Fruit fly (Drosophila melanogaster): Measurements from ENCODE around the gene Polr2C.

Polr2C gene

DNA sequence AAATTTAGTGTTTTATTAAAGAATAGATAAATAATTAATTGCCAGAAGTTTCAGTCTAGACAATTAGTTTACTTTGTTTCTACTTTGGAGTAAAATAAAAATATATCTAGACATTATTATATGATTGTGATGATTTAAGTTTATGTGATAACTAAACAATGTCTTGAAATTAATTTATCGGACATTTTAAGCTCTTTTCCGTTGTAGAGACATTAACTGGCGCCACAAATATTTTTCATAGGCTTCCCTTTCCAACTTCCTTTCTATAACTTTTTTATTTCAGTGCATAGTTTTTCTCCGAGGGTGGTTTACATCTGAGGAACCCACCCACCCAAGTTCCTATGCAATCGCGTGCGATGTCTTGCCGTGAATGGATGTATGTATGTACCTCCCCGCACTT is 43.6 kb downstream of the Polr2C start (continued):
- TF ChIP-seq nmo (GFP tag; optimal IDR thresholded peaks at IDR 0.05), result peak; percentile 64
- no peak for TF ChIP-seq Hmx (GFP tag; optimal IDR thresholded peaks at IDR 0.05)
- no peak for TF ChIP-seq Dfd (GFP tag; optimal IDR thresholded peaks at IDR 0.05)
- peak; percentile 36 for TF ChIP-seq CG6254 (GFP tag; optimal IDR thresholded peaks at IDR 0.05)
- TF ChIP-seq Dip2 (GFP tag; IDR thresholded peaks at IDR 0.05), result no peak
- TF ChIP-seq CG10565 (GFP tag; optimal IDR thresholded peaks at IDR 0.05), result no peak
- no peak for TF ChIP-seq CG31388 (GFP tag; optimal IDR thresholded peaks at IDR 0.05)
- TF ChIP-seq CG14014 (GFP tag; IDR thresholded peaks at IDR 0.05), result no peak
- no peak for TF ChIP-seq CG2202 (tag; optimal IDR thresholded peaks at IDR 0.05)
- TF ChIP-seq CG8924 (tag; optimal IDR thresholded peaks at IDR 0.05), result peak; percentile 47
- TF ChIP-seq CG7556 (GFP tag; optimal IDR thresholded peaks at IDR 0.05), result peak; percentile 67
- no peak for TF ChIP-seq HmgD (GFP tag; optimal IDR thresholded peaks at IDR 0.05)
- peak; percentile 60 for TF ChIP-seq CG14710 (tag; optimal IDR thresholded peaks at IDR 0.05)
- TF ChIP-seq CG14667 (GFP tag; IDR thresholded peaks at IDR 0.05), result no peak
- TF ChIP-seq pfk (GFP tag; optimal IDR thresholded peaks at IDR 0.05), result no peak
- no peak for TF ChIP-seq CG16815 (GFP tag; optimal IDR thresholded peaks at IDR 0.05)
- peak; percentile 76 for TF ChIP-seq CG17361 (GFP tag; IDR thresholded peaks at IDR 0.05)
- no peak for TF ChIP-seq Vsx1 (GFP tag; optimal IDR thresholded peaks at IDR 0.05)
- 0 out of 3 replicates have a peak, but pooled peaks have one; percentile 30 for TF ChIP-seq zfh1 (GFP tag; IDR thresholded peaks at IDR 0.05)
- no peak for TF ChIP-seq sens-2 (GFP tag; IDR thresholded peaks at IDR 0.05)
- peak; percentile 35 for TF ChIP-seq CG5245 (GFP tag; optimal IDR thresholded peaks at IDR 0.05)
- TF ChIP-seq CG10366 (GFP tag; IDR thresholded peaks at IDR 0.05), result no peak
- TF ChIP-seq CG3847 (GFP tag; IDR thresholded peaks at IDR 0.05), result no peak
- TF ChIP-seq lmd (GFP tag; IDR thresholded peaks at IDR 0.05), result peak; percentile 22; the same call in 1 of the 2 replicates
- TF ChIP-seq zen2 (GFP tag; IDR thresholded peaks at IDR 0.05; ENCODE audit: partially characterized antibody), result no peak
- peak; percentile 37 for TF ChIP-seq PHDP (tag; optimal IDR thresholded peaks at IDR 0.05)
- TF ChIP-seq CG13424 (tag; optimal IDR thresholded peaks at IDR 0.05), result peak; percentile 57
- no peak for TF ChIP-seq CG17186 (GFP tag; optimal IDR thresholded peaks at IDR 0.05)
- TF ChIP-seq Gsc (GFP tag; IDR thresholded peaks at IDR 0.05), result no peak
- no peak for TF ChIP-seq dysf (GFP tag; IDR thresholded peaks at IDR 0.05)
- TF ChIP-seq CG5180 (GFP tag; optimal IDR thresholded peaks at IDR 0.05), result no peak
- TF ChIP-seq CG9437 (GFP tag; optimal IDR thresholded peaks at IDR 0.05), result peak; percentile 19
- TF ChIP-seq usp (GFP tag; optimal IDR thresholded peaks at IDR 0.05), result no peak
- TF ChIP-seq slou (GFP tag; optimal IDR thresholded peaks at IDR 0.05), result peak; percentile 14

DNA sequence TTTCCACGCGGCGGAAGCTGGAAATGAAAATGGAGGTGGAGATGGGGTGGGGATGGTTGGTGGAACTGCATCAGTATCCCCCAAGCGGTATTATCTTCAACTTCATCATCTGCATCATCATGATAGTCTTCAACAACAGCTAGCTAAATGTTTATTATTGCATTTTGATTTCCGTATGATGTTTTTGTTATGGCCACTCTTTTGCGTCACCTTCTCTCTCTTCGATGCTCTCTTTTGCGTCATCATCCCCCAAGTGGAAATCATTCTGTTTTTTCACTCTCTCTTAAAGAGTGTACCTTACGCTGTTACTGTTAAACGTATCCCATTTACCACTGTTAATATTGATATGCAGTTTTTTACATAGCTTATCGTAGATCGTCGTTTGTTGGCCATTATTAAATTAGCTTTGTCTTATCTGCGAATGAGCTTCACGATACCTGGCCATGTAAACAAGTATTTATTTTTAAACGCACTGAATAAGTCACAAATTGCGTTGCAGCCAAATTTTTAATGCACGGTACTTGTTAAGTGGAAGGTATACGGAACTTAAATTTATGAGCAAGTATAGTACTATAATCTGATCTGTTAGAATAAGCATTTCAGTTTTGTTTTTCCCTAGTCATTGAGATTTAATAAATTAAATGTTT is 44.9 kb downstream of the Polr2C start:
- TF ChIP-seq Sin3A (optimal IDR thresholded peaks at IDR 0.05) (no peak), CG4707 (GFP tag; optimal IDR thresholded peaks at IDR 0.05) (no peak), trem (tag; optimal IDR thresholded peaks at IDR 0.05) (no peak), run (tag; optimal IDR thresholded peaks at IDR 0.05) (no peak), Oli (tag; optimal IDR thresholded peaks at IDR 0.05) (no peak), nerfin-1 (tag; optimal IDR thresholded peaks at IDR 0.05) (no peak), odd (GFP tag; optimal IDR thresholded peaks at IDR 0.05) (no peak), CG7372 (GFP tag; IDR thresholded peaks at IDR 0.05) (no peak), cato (GFP tag; optimal IDR thresholded peaks at IDR 0.05; ENCODE audit: borderline replicate concordance) (no peak), klu (GFP tag; IDR thresholded peaks at IDR 0.05) (no peak), CG10366 (GFP tag; IDR thresholded peaks at IDR 0.05) (no peak), sc (optimal IDR thresholded peaks at IDR 0.05) (no peak), sc (GFP tag; optimal IDR thresholded peaks at IDR 0.05) (no peak), mirr (GFP tag; optimal IDR thresholded peaks at IDR 0.05) (no peak), Dref (GFP tag; IDR thresholded peaks at IDR 0.05) (no peak), eve (GFP tag; optimal IDR thresholded peaks at IDR 0.05) (peak in 1 of 2 experiments; percentile 34), crol (GFP tag; IDR thresholded peaks at IDR 0.05) (no peak), CG16815 (GFP tag; optimal IDR thresholded peaks at IDR 0.05) (no peak), CG3407 (GFP tag; optimal IDR thresholded peaks at IDR 0.05) (no peak), Atf6 (GFP tag; IDR thresholded peaks at IDR 0.05) (no peak), Mad (GFP tag; optimal IDR thresholded peaks at IDR 0.05) (no peak)

All from whole organism, embryonic.